Fruit fly (Drosophila melanogaster) whole organism, embryonic: Measurements from ENCODE around the gene CG31793.

Experiments used
- CG1024 ChIP-seq: fragments of 200-800 bp; sonication (Bioruptor generic); IDR thresholded peaks from 2 replicates; pipeline ENCODE4 v1.3.6; 2022; ENCODE audit warnings: missing biosample characterization, missing genetic modification characterization
- CG1602 ChIP-seq: fragments of 200-800 bp; sonication (Bioruptor generic); optimal IDR thresholded peaks from 3 replicates; lab custom pipeline; 2016; ENCODE audit warnings: missing biosample characterization, missing genetic modification characterization
- CG7928 ChIP-seq: fragments of 200-800 bp; sonication (Bioruptor generic); optimal IDR thresholded peaks from 2 replicates; lab custom pipeline; 2017; ENCODE audit warnings: missing biosample characterization, mild to moderate bottlenecking, missing genetic modification characterization
- CG7963 ChIP-seq: fragments of 200-800 bp; sonication (Bioruptor generic); IDR thresholded peaks from 3 replicates; pipeline ENCODE4 v1.3.6; 2022; ENCODE audit warnings: missing biosample characterization, missing genetic modification characterization; ENCODE audit not compliant: partially characterized antibody
- Dfd ChIP-seq, 2 experiments: fragments of >200 bp; optimal IDR thresholded peaks; 2 replicates each; lab custom pipeline; 2017; ENCODE audit warnings: missing biosample characterization in 2 of 2, missing genetic modification characterization in 2 of 2
- Hand ChIP-seq: fragments of 200-800 bp; sonication (Bioruptor generic); optimal IDR thresholded peaks from 2 replicates; lab custom pipeline; 2017; ENCODE audit warnings: mild to moderate bottlenecking, missing biosample characterization, missing genetic modification reagents, missing genetic modification characterization
- Mad ChIP-seq: fragments of 200-800 bp; sonication (Bioruptor generic); optimal IDR thresholded peaks from 2 replicates; lab custom pipeline; 2016; ENCODE audit warnings: missing biosample characterization, missing genetic modification characterization
- Neu2 ChIP-seq: fragments of 200-800 bp; sonication (Bioruptor generic); optimal IDR thresholded peaks from 3 replicates; lab custom pipeline; 2016; ENCODE audit warnings: missing biosample characterization, missing genetic modification characterization, borderline replicate concordance
- dati ChIP-seq: fragments of 200-800 bp; sonication (Bioruptor generic); IDR thresholded peaks from 2 replicates; pipeline ENCODE4 v1.3.6; 2022; ENCODE audit warnings: missing biosample characterization, missing genetic modification characterization
- fru ChIP-seq: fragments of >200 bp; optimal IDR thresholded peaks from 2 replicates; lab custom pipeline; 2017
- psq ChIP-seq: fragments of 200-800 bp; sonication (Bioruptor generic); optimal IDR thresholded peaks from 2 replicates; lab custom pipeline; 2017; ENCODE audit warnings: missing biosample characterization, missing genetic modification characterization

- TF ChIP-seq CG1602 (GFP tag; lab: Kevin White, UChicago), result no peak
- no peak for TF ChIP-seq Mad (GFP tag; lab: Kevin White, UChicago)
- TF ChIP-seq psq, result no peak
- no peak; the same call in 1 of the 2 replicates for TF ChIP-seq dati (GFP tag; lab: Robert Waterston, UW)
- no peak for TF ChIP-seq CG7928 (GFP tag; lab: Kevin White, UChicago)
- no peak for TF ChIP-seq Dfd (GFP tag; optimal IDR thresholded peaks at IDR 0.05; lab: Kevin White, UChicago)
- TF ChIP-seq CG7963, result no peak
- no peak for TF ChIP-seq fru (lab: Kevin White, UChicago)
- TF ChIP-seq CG1024 (GFP tag; lab: Robert Waterston, UW), result no peak
- no peak for TF ChIP-seq Neu2
- TF ChIP-seq Hand, result peak; percentile 38
These were observed 36.3 kb upstream of the CG31793 start for dm6 chr2L:18966844-18967243.
